Worm (Caenorhabditis elegans) whole organism, L4 larva: ENCODE results near the gene C30G12.6.

Experiments
- F37D6.2 ChIP-seq: sonication (generic microtip); optimal IDR thresholded peaks from 2 replicates; lab custom pipeline; 2016; ENCODE audit warnings: mild to moderate bottlenecking, missing genetic modification characterization, missing compliant biosample characterization
- F49E8.2 ChIP-seq: sonication (generic microtip); optimal IDR thresholded peaks from 2 replicates; lab custom pipeline; 2016; ENCODE audit warnings: missing compliant biosample characterization, mild to moderate bottlenecking, missing genetic modification characterization, borderline replicate concordance
- T26A8.4 ChIP-seq: fragments of 200-800 bp; sonication (Bioruptor generic); IDR thresholded peaks from 2 replicates; pipeline ENCODE4 v1.3.6; 2022; ENCODE audit warnings: missing genetic modification characterization, missing compliant biosample characterization
- Y105C5A.15 ChIP-seq: fragments of 200-800 bp; sonication (Bioruptor generic); IDR thresholded peaks from 2 replicates; pipeline ENCODE4 v1.3.6; 2022; ENCODE audit warnings: missing genetic modification characterization, missing compliant biosample characterization
- Y5F2A.4 ChIP-seq: fragments of 200-800 bp; sonication (Bioruptor generic); optimal IDR thresholded peaks from 2 replicates; lab custom pipeline; 2018; ENCODE audit warnings: mild to moderate bottlenecking, missing genetic modification characterization, missing compliant biosample characterization
- Y75B8A.6 ChIP-seq: fragments of 200-800 bp; sonication (Bioruptor generic); IDR thresholded peaks from 2 replicates; pipeline ENCODE4 v1.3.6; 2022; ENCODE audit warnings: missing genetic modification reagents, missing genetic modification characterization, missing compliant biosample characterization
- ZK337.2 ChIP-seq: fragments of 200-800 bp; sonication (Bioruptor generic); IDR thresholded peaks from 2 replicates; pipeline ENCODE4 v1.3.6; 2022; ENCODE audit warnings: missing genetic modification reagents, missing genetic modification characterization, missing compliant biosample characterization
- aha-1 ChIP-seq: fragments of 150-350 bp; peaks from one replicate; lab custom pipeline; 2014; ENCODE audit warnings: missing biosample characterization, missing genetic modification characterization
- aly-2 ChIP-seq: sonication (generic microtip); optimal IDR thresholded peaks from 2 replicates; lab custom pipeline; 2018; ENCODE audit warnings: missing biosample characterization, missing genetic modification characterization
- ceh-20 ChIP-seq: fragments of 200-800 bp; sonication (Bioruptor generic); IDR thresholded peaks from 2 replicates; pipeline ENCODE4 v1.3.6; 2022; ENCODE audit warnings: missing genetic modification reagents, missing genetic modification characterization, missing compliant biosample characterization
- ceh-44 ChIP-seq: fragments of 200-800 bp; sonication (Bioruptor generic); IDR thresholded peaks from 2 replicates; pipeline ENCODE4 v1.3.6; 2022; ENCODE audit warnings: missing genetic modification reagents, missing genetic modification characterization, missing compliant biosample characterization
- ceh-62 ChIP-seq: sonication (generic microtip); optimal IDR thresholded peaks from 2 replicates; lab custom pipeline; 2017; ENCODE audit warnings: missing biosample characterization, missing genetic modification characterization
- daf-16 ChIP-seq, 3 experiments: sonication (generic microtip); optimal IDR thresholded peaks; 2 replicates each; lab custom pipeline; 2016 to 2017; ENCODE audit warnings: missing genetic modification characterization in 3 of 3, missing genetic modification reagents in 3 of 3, mild to moderate bottlenecking in 2 of 3, missing compliant biosample characterization in 2 of 3, missing biosample characterization in 1 of 3, moderate library complexity in 1 of 3
- dmd-6 ChIP-seq: fragments of 200-800 bp; sonication (Bioruptor generic); IDR thresholded peaks from 2 replicates; pipeline ENCODE4 v1.3.6; 2022; ENCODE audit warnings: missing genetic modification reagents, missing genetic modification characterization, missing compliant biosample characterization
- dve-1 ChIP-seq: sonication (generic microtip); optimal IDR thresholded peaks from 2 replicates; lab custom pipeline; 2017; ENCODE audit warnings: antibody characterized with exemption, mild to moderate bottlenecking, missing genetic modification characterization, missing compliant biosample characterization; ENCODE audit not compliant: insufficient read depth
- egl-43 ChIP-seq: fragments of 200-800 bp; sonication (Bioruptor generic); IDR thresholded peaks from 2 replicates; pipeline ENCODE4 v1.3.6; 2022; ENCODE audit warnings: missing genetic modification reagents, missing genetic modification characterization, missing compliant biosample characterization
- fos-1 ChIP-seq: fragments of 150-350 bp; optimal IDR thresholded peaks from 2 replicates; lab custom pipeline; 2014; ENCODE audit warnings: missing biosample characterization, missing genetic modification characterization
- hif-1 ChIP-seq, 2 experiments: sonication (generic microtip); optimal IDR thresholded peaks; 2 replicates each; lab custom pipeline; 2016 to 2017; ENCODE audit warnings: missing compliant biosample characterization in 2 of 2, missing genetic modification characterization in 2 of 2, missing genetic modification reagents in 2 of 2, missing genotype in 2 of 2, mild to moderate bottlenecking in 1 of 2
- hlh-11 ChIP-seq: fragments of 200-800 bp; sonication (Bioruptor generic); optimal IDR thresholded peaks from 2 replicates; lab custom pipeline; 2018; ENCODE audit warnings: mild to moderate bottlenecking, missing genetic modification characterization, missing compliant biosample characterization
- hlh-30 ChIP-seq: sonication (generic microtip); optimal IDR thresholded peaks from 2 replicates; lab custom pipeline; 2017; ENCODE audit warnings: antibody characterized with exemption, mild to moderate bottlenecking, missing genetic modification characterization, missing compliant biosample characterization; ENCODE audit not compliant: insufficient read depth
- jun-1 ChIP-seq: fragments of 150-350 bp; optimal IDR thresholded peaks from 2 replicates; lab custom pipeline; 2014; ENCODE audit warnings: missing biosample characterization, missing genetic modification reagents, missing genetic modification characterization
- lin-1 ChIP-seq: fragments of 200-800 bp; sonication (Bioruptor generic); IDR thresholded peaks from 2 replicates; pipeline ENCODE4 v1.3.6; 2022; ENCODE audit warnings: missing genetic modification reagents, missing genetic modification characterization, missing compliant biosample characterization
- lin-13 ChIP-seq: fragments of 150-350 bp; optimal IDR thresholded peaks from 2 replicates; lab custom pipeline; 2014; ENCODE audit warnings: missing biosample characterization, missing genetic modification reagents, missing genetic modification characterization
- lin-29 ChIP-seq: fragments of 200-800 bp; sonication (Bioruptor generic); IDR thresholded peaks from 2 replicates; pipeline ENCODE4 v1.3.6; 2022; ENCODE audit warnings: missing genetic modification reagents, missing genetic modification characterization, missing compliant biosample characterization
- lir-3 ChIP-seq: sonication (generic microtip); optimal IDR thresholded peaks from 2 replicates; lab custom pipeline; 2016; ENCODE audit warnings: mild to moderate bottlenecking, missing genetic modification characterization, missing compliant biosample characterization
- mdl-1 ChIP-seq, 2 experiments: fragments of 150-350 bp in 1 of 2; sonication (generic microtip) in 1 of 2; optimal IDR thresholded peaks; 2 replicates each; lab custom pipeline; 2014 to 2017; ENCODE audit warnings: missing biosample characterization in 2 of 2, missing genetic modification characterization in 2 of 2
- mep-1 ChIP-seq: fragments of 150-350 bp; sonication (generic microtip); optimal IDR thresholded peaks from 3 replicates; lab custom pipeline; 2014; ENCODE audit warnings: missing biosample characterization, missing genetic modification characterization
- mes-2 ChIP-seq: sonication (generic microtip); optimal IDR thresholded peaks from 2 replicates; lab custom pipeline; 2016; ENCODE audit warnings: missing genotype, mild to moderate bottlenecking, missing genetic modification characterization, missing compliant biosample characterization; ENCODE audit not compliant: poor library complexity, severe bottlenecking
- mxl-3 ChIP-seq: fragments of 200-800 bp; sonication (Bioruptor generic); optimal IDR thresholded peaks from 2 replicates; lab custom pipeline; 2018; ENCODE audit warnings: mild to moderate bottlenecking, missing genetic modification characterization, missing compliant biosample characterization
- nhr-102 ChIP-seq: sonication (generic microtip); optimal IDR thresholded peaks from 2 replicates; lab custom pipeline; 2016; ENCODE audit warnings: mild to moderate bottlenecking, missing genetic modification characterization, moderate library complexity, missing compliant biosample characterization
- nhr-111 ChIP-seq: fragments of 200-800 bp; sonication (Bioruptor generic); optimal IDR thresholded peaks from 2 replicates; lab custom pipeline; 2018; ENCODE audit warnings: mild to moderate bottlenecking, missing genetic modification characterization, missing compliant biosample characterization
- nhr-28 ChIP-seq: fragments of 150-350 bp; optimal IDR thresholded peaks from 2 replicates; lab custom pipeline; 2014; ENCODE audit warnings: missing biosample characterization, missing genetic modification characterization
- nhr-48 ChIP-seq: sonication (generic microtip); optimal IDR thresholded peaks from 2 replicates; lab custom pipeline; 2016; ENCODE audit warnings: mild to moderate bottlenecking, missing genetic modification characterization, missing compliant biosample characterization
- pha-4 ChIP-seq, 2 experiments: fragments of 150-350 bp in 1 of 2; fragments of 200-800 bp in 1 of 2; sonication (Bioruptor generic) in 1 of 2; IDR thresholded peaks in 1 of 2; optimal IDR thresholded peaks in 1 of 2; 2 replicates each; pipeline versions ENCODE4 v1.3.6 to Lab custom; 2014 to 2022; ENCODE audit warnings: missing genetic modification characterization in 2 of 2, missing genetic modification reagents in 2 of 2, missing biosample characterization in 1 of 2, missing compliant biosample characterization in 1 of 2
- php-3 ChIP-seq: fragments of 200-800 bp; sonication (Bioruptor generic); IDR thresholded peaks from 2 replicates; pipeline ENCODE4 v1.3.6; 2022; ENCODE audit warnings: missing genetic modification reagents, missing genetic modification characterization, missing compliant biosample characterization
- pqm-1 ChIP-seq: sonication (generic microtip); optimal IDR thresholded peaks from 2 replicates; lab custom pipeline; 2017; ENCODE audit warnings: missing biosample characterization, missing genetic modification characterization
- snpc-4 ChIP-seq: fragments of 150-350 bp; optimal IDR thresholded peaks from 2 replicates; lab custom pipeline; 2014; ENCODE audit warnings: missing biosample characterization, missing genetic modification characterization
- spr-1 ChIP-seq: sonication (generic microtip); optimal IDR thresholded peaks from 2 replicates; lab custom pipeline; 2016; ENCODE audit warnings: mild to moderate bottlenecking, missing genetic modification characterization, missing compliant biosample characterization
- tra-1 ChIP-seq: fragments of 200-800 bp; sonication (Bioruptor generic); IDR thresholded peaks from 2 replicates; pipeline ENCODE4 v1.3.6; 2022; ENCODE audit warnings: missing genetic modification reagents, missing genetic modification characterization, missing compliant biosample characterization
- unc-130 ChIP-seq: sonication (generic microtip); optimal IDR thresholded peaks from 2 replicates; lab custom pipeline; 2016; ENCODE audit warnings: missing genetic modification reagents, missing genetic modification characterization, missing compliant biosample characterization
- unc-62 ChIP-seq, 3 experiments: fragments of 150-350 bp in 1 of 3; sonication (generic microtip); optimal IDR thresholded peaks in 2 of 3; peaks in 1 of 3; 1 replicate in 1 of 3; 2 replicates in 2 of 3; lab custom pipeline; 2014 to 2017; ENCODE audit warnings: missing biosample characterization in 3 of 3, missing genetic modification characterization in 3 of 3, missing genetic modification reagents in 3 of 3, missing genotype in 1 of 3
- zip-2 ChIP-seq: fragments of 150-350 bp; optimal IDR thresholded peaks from 2 replicates; lab custom pipeline; 2014; ENCODE audit warnings: missing biosample characterization, missing genetic modification characterization

The C30G12.6 gene

ce11 chrII:7277257-7277656 lies 18.6 kb downstream of the C30G12.6 start (continued):
- TF ChIP-seq Y105C5A.15 (GFP tag; lab: Robert Waterston, UW): no peak
- no peak for TF ChIP-seq fos-1 (tag; lab: Kevin White, UChicago)
- TF ChIP-seq dve-1 (tag; lab: Kevin White, UChicago): peak; percentile 78
- no peak for TF ChIP-seq Y5F2A.4 (GFP tag; lab: Kevin White, UChicago)
- peak; percentile 80 for TF ChIP-seq hlh-11 (tag; lab: Kevin White, UChicago)
- no peak for TF ChIP-seq mep-1
- peak in 1 of 2 experiments; percentile 31 for TF ChIP-seq unc-62 (GFP tag; optimal IDR thresholded peaks at IDR 0.05 in 1 of 2; lab: Kevin White, UChicago)
- no peak for TF ChIP-seq unc-62 (tag; optimal IDR thresholded peaks at IDR 0.05; lab: Kevin White, UChicago)
- peak; percentile 74 for TF ChIP-seq nhr-28 (tag; lab: Kevin White, UChicago)
- TF ChIP-seq nhr-48 (tag; lab: Kevin White, UChicago): peak; percentile 83
- TF ChIP-seq pha-4 (GFP tag; IDR thresholded peaks at IDR 0.05; lab: Robert Waterston, UW): no peak
- TF ChIP-seq pha-4 (tag; optimal IDR thresholded peaks at IDR 0.05; lab: Kevin White, UChicago): no peak
- TF ChIP-seq lin-29 (GFP tag; lab: Robert Waterston, UW): no peak
- TF ChIP-seq aha-1: no peak
- no peak for TF ChIP-seq snpc-4 (tag; lab: Kevin White, UChicago)
- no peak for TF ChIP-seq hif-1 (tag; optimal IDR thresholded peaks at IDR 0.05; lab: Kevin White, UChicago)
- TF ChIP-seq lin-13 (GFP tag; lab: Kevin White, UChicago): no peak
- no peak for TF ChIP-seq T26A8.4 (GFP tag; lab: Robert Waterston, UW)
- no peak for TF ChIP-seq zip-2 (tag; lab: Kevin White, UChicago)

ce11 chrII:7273517-7273916 lies 22.3 kb downstream of the C30G12.6 start:
- TF ChIP-seq aha-1 (peak; percentile 62), mdl-1 (tag; optimal IDR thresholded peaks at IDR 0.05; lab: Kevin White, UChicago) (peak in 1 of 2 experiments; percentile 37), ZK337.2 (no peak), ceh-62 (tag; lab: Kevin White, UChicago) (no peak), egl-43 (no peak), mxl-3 (GFP tag; lab: Kevin White, UChicago) (peak; percentile 94), T26A8.4 (GFP tag; lab: Robert Waterston, UW) (no peak), nhr-48 (tag; lab: Kevin White, UChicago) (peak; percentile 52), unc-62 (GFP tag; optimal IDR thresholded peaks at IDR 0.05 in 1 of 2; lab: Kevin White, UChicago) (peak in 1 of 2 experiments; percentile 75), unc-62 (tag; optimal IDR thresholded peaks at IDR 0.05; lab: Kevin White, UChicago) (no peak), jun-1 (no peak), nhr-111 (GFP tag; lab: Kevin White, UChicago) (no peak), mes-2 (no peak), lin-1 (GFP tag; lab: Robert Waterston, UW) (0 out of 2 replicates have a peak, but pooled peaks have one; percentile 22), hlh-11 (tag; lab: Kevin White, UChicago) (peak; percentile 78), ceh-20 (GFP tag; lab: Robert Waterston, UW) (no peak), unc-130 (GFP tag; lab: Kevin White, UChicago) (no peak), ceh-44 (GFP tag; lab: Robert Waterston, UW) (no peak), F37D6.2 (tag; lab: Kevin White, UChicago) (no peak), dmd-6 (GFP tag; lab: Robert Waterston, UW) (peak; percentile 79), pqm-1 (tag; lab: Kevin White, UChicago) (peak; percentile 93), spr-1 (tag; lab: Kevin White, UChicago) (no peak), tra-1 (GFP tag; lab: Robert Waterston, UW) (peak; percentile 34; the same call in 1 of the 2 replicates), lir-3 (tag; lab: Kevin White, UChicago) (no peak), nhr-102 (tag; lab: Kevin White, UChicago) (no peak), php-3 (GFP tag; lab: Robert Waterston, UW) (0 out of 2 replicates have a peak, but pooled peaks have one; percentile 41), Y75B8A.6 (GFP tag; lab: Robert Waterston, UW) (no peak), F49E8.2 (tag; lab: Kevin White, UChicago) (no peak), daf-16 (GFP tag; optimal IDR thresholded peaks at IDR 0.05; lab: Kevin White, UChicago) (no peak), daf-16 (tag; optimal IDR thresholded peaks at IDR 0.05; lab: Kevin White, UChicago) (peak; percentile 20), hlh-30 (tag; lab: Kevin White, UChicago) (peak; percentile 49), nhr-28 (tag; lab: Kevin White, UChicago) (peak; percentile 14), aly-2 (no peak), dve-1 (tag; lab: Kevin White, UChicago) (peak; percentile 29)
